Worm (Caenorhabditis elegans): ENCODE results near the gene cwf-19L2.

- TF ChIP-seq hnd-1 (tag; optimal IDR thresholded peaks at IDR 0.05) (no peak), hmg-4 (GFP tag; optimal IDR thresholded peaks at IDR 0.05) (no peak), ama-1 (optimal IDR thresholded peaks at IDR 0.05) (no peak), F13C5.2 (tag; optimal IDR thresholded peaks at IDR 0.05) (no peak), flt-1 (GFP tag; IDR thresholded peaks at IDR 0.05) (no peak)
These were observed 6.0 kb downstream of the cwf-19L2 start, which contains the start of the genes B0361.14 and B0361.9 for ce11 chrIII:7299466-7299865.

Data from whole organism, early embryonic.